Worm (Caenorhabditis elegans) whole organism, early embryonic: ENCODE measurements around the gene swd-2.1.

Experiments
- B0310.2 ChIP-seq: sonication (generic microtip); optimal IDR thresholded peaks from 2 replicates; lab custom pipeline; 2016; ENCODE audit warnings: mild to moderate bottlenecking, missing genetic modification characterization, missing compliant biosample characterization
- ama-1 ChIP-seq: fragments of 150-350 bp; optimal IDR thresholded peaks from 2 replicates; lab custom pipeline; 2014
- ceh-13 ChIP-seq: fragments of 200-800 bp; sonication (Bioruptor generic); optimal IDR thresholded peaks from 2 replicates; lab custom pipeline; 2018; ENCODE audit warnings: mild to moderate bottlenecking, missing genetic modification characterization, missing compliant biosample characterization
- ceh-36 ChIP-seq: sonication (generic microtip); optimal IDR thresholded peaks from 2 replicates; lab custom pipeline; 2016; ENCODE audit warnings: missing genetic modification characterization, inconsistent platforms, missing compliant biosample characterization
- ets-7 ChIP-seq: sonication (generic microtip); optimal IDR thresholded peaks from 2 replicates; lab custom pipeline; 2016; ENCODE audit warnings: missing genotype, missing genetic modification characterization, missing compliant biosample characterization
- flt-1 ChIP-seq: fragments of 200-800 bp; sonication (Bioruptor generic); IDR thresholded peaks from 2 replicates; pipeline ENCODE4 v1.3.6; 2022; ENCODE audit warnings: missing genetic modification characterization, missing compliant biosample characterization
- hmbx-1 ChIP-seq: sonication (generic microtip); optimal IDR thresholded peaks from 2 replicates; lab custom pipeline; 2016; ENCODE audit warnings: mild to moderate bottlenecking, missing genetic modification characterization, missing compliant biosample characterization
- hmg-4 ChIP-seq: fragments of 200-800 bp; sonication (Bioruptor generic); optimal IDR thresholded peaks from 2 replicates; lab custom pipeline; 2018; ENCODE audit warnings: mild to moderate bottlenecking, missing genetic modification characterization, missing compliant biosample characterization
- hnd-1 ChIP-seq: sonication (generic microtip); optimal IDR thresholded peaks from 2 replicates; lab custom pipeline; 2016; ENCODE audit warnings: missing genetic modification characterization, missing compliant biosample characterization
- pes-1 ChIP-seq: fragments of 200-800 bp; sonication (Bioruptor generic); IDR thresholded peaks from 2 replicates; pipeline ENCODE4 v1.3.6; 2022; ENCODE audit warnings: missing genetic modification reagents, missing genetic modification characterization, missing compliant biosample characterization
- scrt-1 ChIP-seq: fragments of 200-800 bp; sonication (Bioruptor generic); IDR thresholded peaks from 2 replicates; pipeline ENCODE4 v1.3.6; 2022; ENCODE audit warnings: missing genetic modification characterization, missing compliant biosample characterization
- tbx-37 ChIP-seq: fragments of 200-800 bp; sonication (Bioruptor generic); conservative IDR thresholded peaks from 2 replicates; pipeline ENCODE4 v1.3.6; 2022; ENCODE audit warnings: missing genetic modification reagents, missing genetic modification characterization, missing compliant biosample characterization

DNA sequence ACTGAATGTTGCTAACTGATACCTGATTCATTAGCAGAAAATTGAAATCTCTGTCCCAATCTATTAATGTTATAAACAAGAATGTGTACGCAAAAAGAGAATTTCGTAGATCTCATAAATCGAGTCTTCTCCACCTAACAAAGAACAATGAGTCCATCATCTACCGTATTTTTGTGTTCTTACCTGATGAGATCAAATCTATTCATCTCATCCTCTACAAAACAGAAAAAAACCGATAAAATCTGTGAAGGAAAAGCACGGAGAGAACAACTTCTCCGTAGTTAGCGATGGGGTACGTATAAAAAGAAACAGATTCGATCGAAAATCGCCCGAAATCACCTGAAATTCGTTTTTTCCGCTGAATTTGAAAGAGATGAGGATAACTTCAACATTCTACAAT lies 32.8 kb downstream of the swd-2.1 start, which contains the start of gene C33H5.1:
- TF ChIP-seq ceh-13 (GFP tag; lab: Kevin White, UChicago) = no peak
- no peak for TF ChIP-seq ama-1 (lab: Kevin White, UChicago)
- no peak for TF ChIP-seq hmg-4 (GFP tag; lab: Kevin White, UChicago)
- TF ChIP-seq ceh-36 = no peak
- no peak for TF ChIP-seq scrt-1 (GFP tag; lab: Robert Waterston, UW)
- TF ChIP-seq tbx-37 (GFP tag; lab: Robert Waterston, UW) = no peak
- no peak for TF ChIP-seq hmbx-1 (tag; lab: Kevin White, UChicago)
- no peak for TF ChIP-seq flt-1
- no peak for TF ChIP-seq ets-7
- no peak for TF ChIP-seq hnd-1 (tag; lab: Kevin White, UChicago)
- no peak for TF ChIP-seq B0310.2
- TF ChIP-seq pes-1 (GFP tag; lab: Robert Waterston, UW) = no peak
